Worm (Caenorhabditis elegans): ENCODE measurements around the gene gst-7.

DNA sequence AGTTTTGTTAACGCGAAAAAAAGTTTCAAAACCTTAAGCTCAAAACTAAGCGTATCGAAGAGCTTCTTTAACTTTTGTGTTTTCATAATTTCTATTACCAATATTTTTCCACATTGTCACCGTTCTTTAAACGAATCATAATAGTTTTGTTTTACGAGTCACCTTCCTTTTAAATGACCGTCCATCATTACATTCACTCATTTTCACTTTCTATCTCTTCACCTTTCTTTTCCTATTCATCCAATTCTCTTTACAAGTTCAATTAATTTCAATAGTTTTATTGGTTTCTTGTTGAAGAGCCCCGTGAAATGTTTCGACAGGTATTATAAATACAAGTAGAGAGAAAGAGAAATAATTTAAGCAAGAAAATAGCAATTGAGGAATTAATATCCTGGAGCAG is 10.0 kb upstream of the gst-7 start:
- no peak for TF ChIP-seq R02D3.7 (tag; optimal IDR thresholded peaks at IDR 0.05)
- no peak for TF ChIP-seq ZK546.5 (tag; optimal IDR thresholded peaks at IDR 0.05)
- no peak for TF ChIP-seq aly-2 (tag; optimal IDR thresholded peaks at IDR 0.05)
- TF ChIP-seq set-16 (GFP tag; IDR thresholded peaks at IDR 0.05) = no peak
- TF ChIP-seq snpc-4 (tag; optimal IDR thresholded peaks at IDR 0.05) = no peak
- TF ChIP-seq hlh-30 (tag; optimal IDR thresholded peaks at IDR 0.05; ENCODE audit: insufficient read depth) = no peak

All from whole organism, L4 larva.